Worm (Caenorhabditis elegans) whole organism, L4 larva: Measurements from ENCODE around the gene C04C3.9.
A peak's percentile ranks its signal among the peaks of the same experiment; 100 is the strongest.

Experiments
- F37D6.2 ChIP-seq: sonication (generic microtip); optimal IDR thresholded peaks from 2 replicates; lab custom pipeline; 2016; ENCODE audit warnings: mild to moderate bottlenecking, missing genetic modification characterization, missing compliant biosample characterization
- F44E2.7 ChIP-seq: fragments of 200-800 bp; sonication (Bioruptor generic); IDR thresholded peaks from 2 replicates; pipeline ENCODE4 v2.1.2; 2022; ENCODE audit warnings: missing genetic modification characterization, missing compliant biosample characterization
- T20F7.1 ChIP-seq: fragments of 200-800 bp; sonication (Bioruptor generic); optimal IDR thresholded peaks from 2 replicates; lab custom pipeline; 2018; ENCODE audit warnings: mild to moderate bottlenecking, missing genetic modification characterization, missing compliant biosample characterization
- Y48G9A.11 ChIP-seq: fragments of 200-800 bp; sonication (Bioruptor generic); IDR thresholded peaks from 2 replicates; pipeline ENCODE4 v1.3.6; 2022; ENCODE audit warnings: missing genetic modification reagents, missing genetic modification characterization, missing compliant biosample characterization
- Y75B8A.6 ChIP-seq: fragments of 200-800 bp; sonication (Bioruptor generic); IDR thresholded peaks from 2 replicates; pipeline ENCODE4 v1.3.6; 2022; ENCODE audit warnings: missing genetic modification reagents, missing genetic modification characterization, missing compliant biosample characterization
- aha-1 ChIP-seq: fragments of 150-350 bp; peaks from one replicate; lab custom pipeline; 2014; ENCODE audit warnings: missing biosample characterization, missing genetic modification characterization
- ceh-20 ChIP-seq: fragments of 200-800 bp; sonication (Bioruptor generic); IDR thresholded peaks from 2 replicates; pipeline ENCODE4 v1.3.6; 2022; ENCODE audit warnings: missing genetic modification reagents, missing genetic modification characterization, missing compliant biosample characterization
- ceh-28 ChIP-seq: fragments of 150-350 bp; optimal IDR thresholded peaks from 2 replicates; lab custom pipeline; 2014; ENCODE audit warnings: missing biosample characterization, missing genetic modification reagents, missing genetic modification characterization
- daf-16 ChIP-seq, 3 experiments: sonication (generic microtip); optimal IDR thresholded peaks; 2 replicates each; lab custom pipeline; 2016 to 2017; ENCODE audit warnings: missing genetic modification characterization in 3 of 3, missing genetic modification reagents in 3 of 3, mild to moderate bottlenecking in 2 of 3, missing compliant biosample characterization in 2 of 3, missing biosample characterization in 1 of 3, moderate library complexity in 1 of 3
- dmd-9 ChIP-seq: fragments of 200-800 bp; sonication (Bioruptor generic); IDR thresholded peaks from 2 replicates; pipeline ENCODE4 v1.3.6; 2022; ENCODE audit warnings: missing genetic modification reagents, missing genetic modification characterization, missing compliant biosample characterization
- dpl-1 ChIP-seq: fragments of 150-350 bp; optimal IDR thresholded peaks from 2 replicates; lab custom pipeline; 2014; ENCODE audit warnings: missing biosample characterization, missing genetic modification reagents, missing genetic modification characterization
- dve-1 ChIP-seq: sonication (generic microtip); optimal IDR thresholded peaks from 2 replicates; lab custom pipeline; 2017; ENCODE audit warnings: antibody characterized with exemption, mild to moderate bottlenecking, missing genetic modification characterization, missing compliant biosample characterization; ENCODE audit not compliant: insufficient read depth
- egl-43 ChIP-seq: fragments of 200-800 bp; sonication (Bioruptor generic); IDR thresholded peaks from 2 replicates; pipeline ENCODE4 v1.3.6; 2022; ENCODE audit warnings: missing genetic modification reagents, missing genetic modification characterization, missing compliant biosample characterization
- hif-1 ChIP-seq, 2 experiments: sonication (generic microtip); optimal IDR thresholded peaks; 2 replicates each; lab custom pipeline; 2016 to 2017; ENCODE audit warnings: missing compliant biosample characterization in 2 of 2, missing genetic modification characterization in 2 of 2, missing genetic modification reagents in 2 of 2, missing genotype in 2 of 2, mild to moderate bottlenecking in 1 of 2
- hlh-11 ChIP-seq: fragments of 200-800 bp; sonication (Bioruptor generic); optimal IDR thresholded peaks from 2 replicates; lab custom pipeline; 2018; ENCODE audit warnings: mild to moderate bottlenecking, missing genetic modification characterization, missing compliant biosample characterization
- hmg-1.1 ChIP-seq: fragments of 200-800 bp; sonication (Bioruptor generic); IDR thresholded peaks from 2 replicates; pipeline ENCODE4 v1.3.6; 2022; ENCODE audit warnings: missing genetic modification reagents, missing genetic modification characterization, missing compliant biosample characterization
- lin-1 ChIP-seq: fragments of 200-800 bp; sonication (Bioruptor generic); IDR thresholded peaks from 2 replicates; pipeline ENCODE4 v1.3.6; 2022; ENCODE audit warnings: missing genetic modification reagents, missing genetic modification characterization, missing compliant biosample characterization
- lin-13 ChIP-seq: fragments of 150-350 bp; optimal IDR thresholded peaks from 2 replicates; lab custom pipeline; 2014; ENCODE audit warnings: missing biosample characterization, missing genetic modification reagents, missing genetic modification characterization
- lin-15B ChIP-seq: fragments of 150-350 bp; sonication (generic microtip); optimal IDR thresholded peaks from 3 replicates; lab custom pipeline; 2014; ENCODE audit warnings: missing biosample characterization, missing genetic modification characterization
- lin-39 ChIP-seq: fragments of 150-350 bp; optimal IDR thresholded peaks from 2 replicates; lab custom pipeline; 2014; ENCODE audit warnings: missing biosample characterization, missing genetic modification reagents, missing genetic modification characterization
- madf-9 ChIP-seq: fragments of 200-800 bp; sonication (Bioruptor generic); conservative IDR thresholded peaks from 2 replicates; pipeline ENCODE4 v1.3.6; 2022; ENCODE audit warnings: missing genetic modification reagents, missing genetic modification characterization, missing compliant biosample characterization
- mdl-1 ChIP-seq, 2 experiments: fragments of 150-350 bp in 1 of 2; sonication (generic microtip) in 1 of 2; optimal IDR thresholded peaks; 2 replicates each; lab custom pipeline; 2014 to 2017; ENCODE audit warnings: missing biosample characterization in 2 of 2, missing genetic modification characterization in 2 of 2
- mdt-29 ChIP-seq: fragments of 200-800 bp; sonication (Bioruptor generic); IDR thresholded peaks from 2 replicates; pipeline ENCODE4 v1.3.6; 2022; ENCODE audit warnings: missing genetic modification reagents, missing genetic modification characterization, missing compliant biosample characterization
- mep-1 ChIP-seq: fragments of 150-350 bp; sonication (generic microtip); optimal IDR thresholded peaks from 3 replicates; lab custom pipeline; 2014; ENCODE audit warnings: missing biosample characterization, missing genetic modification characterization
- mes-2 ChIP-seq: sonication (generic microtip); optimal IDR thresholded peaks from 2 replicates; lab custom pipeline; 2016; ENCODE audit warnings: missing genotype, mild to moderate bottlenecking, missing genetic modification characterization, missing compliant biosample characterization; ENCODE audit not compliant: poor library complexity, severe bottlenecking
- nhr-102 ChIP-seq: sonication (generic microtip); optimal IDR thresholded peaks from 2 replicates; lab custom pipeline; 2016; ENCODE audit warnings: mild to moderate bottlenecking, missing genetic modification characterization, moderate library complexity, missing compliant biosample characterization
- nhr-11 ChIP-seq: fragments of 150-350 bp; optimal IDR thresholded peaks from 2 replicates; lab custom pipeline; 2014; ENCODE audit warnings: missing biosample characterization, missing genetic modification characterization
- nhr-111 ChIP-seq: fragments of 200-800 bp; sonication (Bioruptor generic); optimal IDR thresholded peaks from 2 replicates; lab custom pipeline; 2018; ENCODE audit warnings: mild to moderate bottlenecking, missing genetic modification characterization, missing compliant biosample characterization
- nhr-237 ChIP-seq: sonication (generic microtip); optimal IDR thresholded peaks from 2 replicates; lab custom pipeline; 2017; ENCODE audit warnings: missing biosample characterization, missing genetic modification characterization
- nhr-25 ChIP-seq: sonication (generic microtip); optimal IDR thresholded peaks from 2 replicates; lab custom pipeline; 2017; ENCODE audit warnings: missing genetic modification characterization, mild to moderate bottlenecking, missing compliant biosample characterization, antibody characterized with exemption, moderate library complexity, borderline replicate concordance; ENCODE audit not compliant: insufficient read depth
- nhr-41 ChIP-seq: fragments of 200-800 bp; sonication (Bioruptor generic); IDR thresholded peaks from 2 replicates; pipeline ENCODE4 v1.3.6; 2022; ENCODE audit warnings: missing genetic modification reagents, missing genetic modification characterization, missing compliant biosample characterization
- nhr-42 ChIP-seq: fragments of 200-800 bp; sonication (Bioruptor generic); IDR thresholded peaks from 2 replicates; pipeline ENCODE4 v1.3.6; 2022; ENCODE audit warnings: missing genetic modification characterization, missing compliant biosample characterization
- nhr-48 ChIP-seq: sonication (generic microtip); optimal IDR thresholded peaks from 2 replicates; lab custom pipeline; 2016; ENCODE audit warnings: mild to moderate bottlenecking, missing genetic modification characterization, missing compliant biosample characterization
- nhr-77 ChIP-seq: fragments of 150-350 bp; optimal IDR thresholded peaks from 2 replicates; lab custom pipeline; 2014; ENCODE audit warnings: missing biosample characterization, missing genetic modification characterization
- rbr-2 ChIP-seq: sonication (generic microtip); optimal IDR thresholded peaks from 2 replicates; lab custom pipeline; 2016; ENCODE audit warnings: missing genotype, missing genetic modification characterization, missing compliant biosample characterization
- snpc-1.2 ChIP-seq: fragments of 200-800 bp; sonication (Bioruptor generic); IDR thresholded peaks from 2 replicates; pipeline ENCODE4 v1.3.6; 2022; ENCODE audit warnings: missing genetic modification reagents, missing genetic modification characterization, missing compliant biosample characterization
- spr-1 ChIP-seq: sonication (generic microtip); optimal IDR thresholded peaks from 2 replicates; lab custom pipeline; 2016; ENCODE audit warnings: mild to moderate bottlenecking, missing genetic modification characterization, missing compliant biosample characterization
- spr-3 ChIP-seq: fragments of 200-800 bp; sonication (Bioruptor generic); optimal IDR thresholded peaks from 2 replicates; lab custom pipeline; 2018; ENCODE audit warnings: mild to moderate bottlenecking, missing genetic modification characterization, missing compliant biosample characterization
- tra-1 ChIP-seq: fragments of 200-800 bp; sonication (Bioruptor generic); IDR thresholded peaks from 2 replicates; pipeline ENCODE4 v1.3.6; 2022; ENCODE audit warnings: missing genetic modification reagents, missing genetic modification characterization, missing compliant biosample characterization
- unc-62 ChIP-seq, 3 experiments: fragments of 150-350 bp in 1 of 3; sonication (generic microtip); optimal IDR thresholded peaks in 2 of 3; peaks in 1 of 3; 1 replicate in 1 of 3; 2 replicates in 2 of 3; lab custom pipeline; 2014 to 2017; ENCODE audit warnings: missing biosample characterization in 3 of 3, missing genetic modification characterization in 3 of 3, missing genetic modification reagents in 3 of 3, missing genotype in 1 of 3
- zfp-3 ChIP-seq: fragments of 200-800 bp; sonication (Bioruptor generic); conservative IDR thresholded peaks from 2 replicates; pipeline ENCODE4 v1.3.6; 2022; ENCODE audit warnings: missing genetic modification reagents, missing genetic modification characterization, missing compliant biosample characterization
- zip-11 ChIP-seq: fragments of 200-800 bp; sonication (Bioruptor generic); IDR thresholded peaks from 2 replicates; pipeline ENCODE4 v1.3.6; 2022; ENCODE audit warnings: missing genetic modification characterization, missing compliant biosample characterization
- zip-2 ChIP-seq: fragments of 150-350 bp; optimal IDR thresholded peaks from 2 replicates; lab custom pipeline; 2014; ENCODE audit warnings: missing biosample characterization, missing genetic modification characterization

C04C3.9 gene

ce11 chrIV:3385337-3386215, 42.8 kb downstream of the C04C3.9 start, which contains the start of gene mai-2 (continued):
- TF ChIP-seq nhr-25 (tag; lab: Kevin White, UChicago) (peak; percentile 28), mes-2 (peak; percentile 73), T20F7.1 (GFP tag; lab: Kevin White, UChicago) (peak; percentile 39)
- TF ChIP-seq, all 104 proteins: peak for 25

DNA sequence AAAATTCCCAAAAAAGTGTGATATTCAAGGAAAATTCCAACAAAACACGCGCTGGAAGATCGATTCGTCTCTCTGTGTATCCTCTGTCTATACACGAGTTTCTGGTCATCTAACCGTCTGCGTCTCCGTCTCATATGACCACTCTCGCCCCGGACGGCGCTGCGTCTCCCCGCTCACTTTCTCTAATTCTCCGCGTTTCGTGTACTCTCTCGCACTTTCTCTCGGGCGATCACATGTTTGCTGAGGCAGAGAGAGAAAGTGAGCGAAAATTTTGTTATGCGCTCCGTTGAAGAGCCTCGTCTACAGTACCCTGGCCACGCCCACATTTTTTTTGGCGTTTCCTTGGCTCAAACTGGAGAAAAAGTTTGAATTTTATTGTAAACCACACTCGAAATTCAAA, 43.7 kb downstream of the C04C3.9 start:
- TF ChIP-seq egl-43 (GFP tag; lab: Robert Waterston, UW) (peak; percentile 74), spr-3 (peak; percentile 39), hmg-1.1 (GFP tag; lab: Robert Waterston, UW) (peak; percentile 95), nhr-25 (tag; lab: Kevin White, UChicago) (peak; percentile 37), spr-1 (tag; lab: Kevin White, UChicago) (peak; percentile 85), T20F7.1 (GFP tag; lab: Kevin White, UChicago) (peak; percentile 85), mdl-1 (tag; optimal IDR thresholded peaks at IDR 0.05; lab: Kevin White, UChicago) (peak; percentile 82 to 92), mep-1 (tag; lab: Kevin White, UChicago) (peak; percentile 91), Y48G9A.11 (peak; percentile 41; the same call in 1 of the 2 replicates), zip-2 (tag; lab: Kevin White, UChicago) (peak; percentile 7), madf-9 (peak; percentile 72), F37D6.2 (peak; percentile 79), F44E2.7 (no peak), zfp-3 (GFP tag; lab: Robert Waterston, UW) (0 out of 2 replicates have a peak, but pooled peaks have one; percentile 49), nhr-42 (GFP tag; lab: Robert Waterston, UW) (peak; percentile 80; the same call in 1 of the 2 replicates), Y75B8A.6 (GFP tag; lab: Robert Waterston, UW) (no peak), mdt-29 (GFP tag; lab: Robert Waterston, UW) (peak; percentile 50; the same call in 1 of the 2 replicates), nhr-102 (tag; lab: Kevin White, UChicago) (peak; percentile 87), hlh-11 (tag; lab: Kevin White, UChicago) (peak; percentile 99), lin-13 (GFP tag; lab: Kevin White, UChicago) (peak; percentile 39), ceh-20 (GFP tag; lab: Robert Waterston, UW) (peak; percentile 91), unc-62 (GFP tag; optimal IDR thresholded peaks at IDR 0.05 in 1 of 2; lab: Kevin White, UChicago) (peak in 1 of 2 experiments; percentile 91), unc-62 (tag; optimal IDR thresholded peaks at IDR 0.05; lab: Kevin White, UChicago) (no peak), hif-1 (tag; optimal IDR thresholded peaks at IDR 0.05; lab: Kevin White, UChicago) (peak; percentile 54 to 86), dpl-1 (GFP tag; lab: Kevin White, UChicago) (peak; percentile 73), dmd-9 (GFP tag; lab: Robert Waterston, UW) (0 out of 2 replicates have a peak, but pooled peaks have one; percentile 50), rbr-2 (tag; lab: Kevin White, UChicago) (peak; percentile 91), snpc-1.2 (GFP tag; lab: Robert Waterston, UW) (peak; percentile 46; the same call in 1 of the 2 replicates), dve-1 (tag; lab: Kevin White, UChicago) (peak; percentile 89), nhr-237 (tag; lab: Kevin White, UChicago) (no peak), nhr-48 (tag; lab: Kevin White, UChicago) (peak; percentile 63), daf-16 (GFP tag; optimal IDR thresholded peaks at IDR 0.05; lab: Kevin White, UChicago) (peak; percentile 16 to 19), daf-16 (tag; optimal IDR thresholded peaks at IDR 0.05; lab: Kevin White, UChicago) (peak; percentile 76), lin-1 (GFP tag; lab: Robert Waterston, UW) (peak; percentile 67; the same call in 1 of the 2 replicates), lin-39 (no peak), lin-15B (tag; lab: Kevin White, UChicago) (no peak), ceh-28 (tag; lab: Kevin White, UChicago) (peak; percentile 28), nhr-77 (tag; lab: Kevin White, UChicago) (peak; percentile 60), nhr-11 (tag; lab: Kevin White, UChicago) (peak; percentile 91), aha-1 (tag; lab: Kevin White, UChicago) (peak; percentile 99), zip-11 (GFP tag; lab: Robert Waterston, UW) (no peak), tra-1 (GFP tag; lab: Robert Waterston, UW) (0 out of 2 replicates have a peak, but pooled peaks have one; percentile 46), nhr-41 (peak; percentile 43; the same call in 1 of the 2 replicates), mes-2 (peak; percentile 86), nhr-111 (GFP tag; lab: Kevin White, UChicago) (no peak)
